Worm (Caenorhabditis elegans) whole organism, L1 larva: ENCODE measurements around the gene clec-260.

ENCODE experiments used
- C34B4.2 ChIP-seq: sonication (generic microtip); optimal IDR thresholded peaks from 2 replicates; lab custom pipeline; 2017; ENCODE audit warnings: mild to moderate bottlenecking, missing genetic modification characterization, missing compliant biosample characterization
- aly-2 ChIP-seq: fragments of 150-350 bp; optimal IDR thresholded peaks from 2 replicates; lab custom pipeline; 2014; ENCODE audit warnings: missing biosample characterization, missing genetic modification characterization
- ama-1 ChIP-seq: fragments of 150-350 bp; optimal IDR thresholded peaks from 2 replicates; lab custom pipeline; 2014
- blmp-1 ChIP-seq: fragments of 150-350 bp; optimal IDR thresholded peaks from 2 replicates; lab custom pipeline; 2014; ENCODE audit warnings: missing biosample characterization, missing genetic modification characterization
- ceh-63 ChIP-seq: fragments of 200-800 bp; sonication (Bioruptor generic); optimal IDR thresholded peaks from 2 replicates; lab custom pipeline; 2018; ENCODE audit warnings: mild to moderate bottlenecking, missing genetic modification characterization, missing compliant biosample characterization
- ceh-82 ChIP-seq, 3 experiments: fragments of 150-350 bp in 1 of 3; sonication (generic microtip) in 2 of 3; optimal IDR thresholded peaks; 2 replicates each; lab custom pipeline; 2014 to 2017; ENCODE audit warnings: missing biosample characterization in 3 of 3, missing genetic modification characterization in 3 of 3
- dsc-1 ChIP-seq: sonication (generic microtip); optimal IDR thresholded peaks from 2 replicates; lab custom pipeline; 2016; ENCODE audit warnings: mild to moderate bottlenecking, missing genetic modification characterization, missing compliant biosample characterization
- efl-1 ChIP-seq, 4 experiments: fragments of 150-350 bp; optimal IDR thresholded peaks in 3 of 4; peaks in 1 of 4; 1 replicate in 1 of 4; 2 replicates in 3 of 4; lab custom pipeline; 2014; ENCODE audit warnings: missing biosample characterization in 2 of 4, missing genetic modification characterization in 2 of 4, missing genetic modification reagents in 2 of 4
- fos-1 ChIP-seq: fragments of 150-350 bp; optimal IDR thresholded peaks from 2 replicates; lab custom pipeline; 2014; ENCODE audit warnings: missing biosample characterization, missing genetic modification characterization
- grh-1 ChIP-seq: fragments of 200-800 bp; sonication (Bioruptor generic); IDR thresholded peaks from 2 replicates; pipeline ENCODE4 v1.3.6; 2022; ENCODE audit warnings: missing genetic modification reagents, missing genetic modification characterization, missing compliant biosample characterization
- hlh-17 ChIP-seq: fragments of 200-800 bp; sonication (Bioruptor generic); optimal IDR thresholded peaks from 2 replicates; lab custom pipeline; 2018; ENCODE audit warnings: missing genetic modification characterization, mild to moderate bottlenecking, missing compliant biosample characterization, moderate library complexity, borderline replicate concordance
- irx-1 ChIP-seq: sonication (generic microtip); optimal IDR thresholded peaks from 2 replicates; lab custom pipeline; 2016; ENCODE audit warnings: missing genetic modification characterization, missing compliant biosample characterization
- jun-1 ChIP-seq: fragments of 150-350 bp; optimal IDR thresholded peaks from 2 replicates; lab custom pipeline; 2014; ENCODE audit warnings: missing biosample characterization, missing genetic modification reagents, missing genetic modification characterization
- lin-13 ChIP-seq: fragments of 150-350 bp; optimal IDR thresholded peaks from 2 replicates; lab custom pipeline; 2014; ENCODE audit warnings: missing biosample characterization, missing genetic modification reagents, missing genetic modification characterization
- lin-15B ChIP-seq: fragments of 150-350 bp; sonication (generic microtip); optimal IDR thresholded peaks from 3 replicates; lab custom pipeline; 2014; ENCODE audit warnings: missing biosample characterization, missing genetic modification characterization
- lin-35 ChIP-seq, 2 experiments: fragments of 150-350 bp; optimal IDR thresholded peaks; 2 replicates each; lab custom pipeline; 2014; ENCODE audit warnings: missing biosample characterization in 2 of 2, missing genetic modification characterization in 2 of 2, missing genetic modification reagents in 2 of 2
- lin-39 ChIP-seq: fragments of 150-350 bp; optimal IDR thresholded peaks from 2 replicates; lab custom pipeline; 2014; ENCODE audit warnings: missing biosample characterization, missing genetic modification reagents, missing genetic modification characterization
- lir-3 ChIP-seq: sonication (generic microtip); optimal IDR thresholded peaks from 2 replicates; lab custom pipeline; 2016; ENCODE audit warnings: mild to moderate bottlenecking, missing genetic modification characterization, moderate library complexity, missing compliant biosample characterization; ENCODE audit not compliant: poor library complexity
- lsy-2 ChIP-seq, 2 experiments: fragments of 150-350 bp; optimal IDR thresholded peaks; 2 replicates each; lab custom pipeline; 2014; ENCODE audit warnings: missing biosample characterization in 2 of 2, missing genetic modification characterization in 2 of 2
- nhr-12 ChIP-seq: sonication (generic microtip); optimal IDR thresholded peaks from 2 replicates; lab custom pipeline; 2017; ENCODE audit warnings: missing biosample characterization, missing genetic modification characterization
- nhr-19 ChIP-seq: fragments of 200-800 bp; sonication (Bioruptor generic); conservative IDR thresholded peaks from 2 replicates; pipeline ENCODE4 v1.3.6; 2022; ENCODE audit warnings: missing genetic modification characterization, missing compliant biosample characterization
- nhr-20 ChIP-seq: sonication (generic microtip); optimal IDR thresholded peaks from 2 replicates; lab custom pipeline; 2016; ENCODE audit warnings: mild to moderate bottlenecking, missing genetic modification characterization, missing compliant biosample characterization
- nhr-28 ChIP-seq: fragments of 150-350 bp; optimal IDR thresholded peaks from 2 replicates; lab custom pipeline; 2014; ENCODE audit warnings: missing biosample characterization, missing genetic modification characterization
- nhr-47 ChIP-seq: sonication (generic microtip); optimal IDR thresholded peaks from 2 replicates; lab custom pipeline; 2016; ENCODE audit warnings: mild to moderate bottlenecking, missing genetic modification characterization, moderate library complexity, missing compliant biosample characterization
- nhr-76 ChIP-seq: sonication (generic microtip); optimal IDR thresholded peaks from 2 replicates; lab custom pipeline; 2017; ENCODE audit warnings: missing biosample characterization, missing genetic modification characterization
- nhr-84 ChIP-seq: sonication (generic microtip); optimal IDR thresholded peaks from 2 replicates; lab custom pipeline; 2017; ENCODE audit warnings: missing biosample characterization, missing genetic modification characterization
- pax-3 ChIP-seq: fragments of 200-800 bp; sonication (Bioruptor generic); optimal IDR thresholded peaks from 2 replicates; lab custom pipeline; 2018; ENCODE audit warnings: mild to moderate bottlenecking, missing genetic modification characterization, moderate library complexity, missing compliant biosample characterization
- pqm-1 ChIP-seq: sonication (generic microtip); optimal IDR thresholded peaks from 3 replicates; lab custom pipeline; 2017; ENCODE audit warnings: missing biosample characterization, missing genetic modification characterization
- rnt-1 ChIP-seq: sonication (generic microtip); optimal IDR thresholded peaks from 2 replicates; lab custom pipeline; 2016; ENCODE audit warnings: mild to moderate bottlenecking, missing genetic modification characterization, moderate library complexity, missing compliant biosample characterization
- snu-23 ChIP-seq: sonication (generic microtip); optimal IDR thresholded peaks from 2 replicates; lab custom pipeline; 2016; ENCODE audit warnings: missing genetic modification characterization, missing compliant biosample characterization
- sox-4 ChIP-seq: sonication (generic microtip); optimal IDR thresholded peaks from 2 replicates; lab custom pipeline; 2016; ENCODE audit warnings: missing genetic modification characterization, missing compliant biosample characterization
- tbx-2 ChIP-seq: sonication (generic microtip); optimal IDR thresholded peaks from 2 replicates; lab custom pipeline; 2016; ENCODE audit warnings: missing genetic modification characterization, missing compliant biosample characterization
- tlp-1 ChIP-seq: fragments of 150-350 bp; optimal IDR thresholded peaks from 2 replicates; lab custom pipeline; 2014; ENCODE audit warnings: missing biosample characterization, missing genetic modification characterization
- unc-130 ChIP-seq: fragments of 150-350 bp; optimal IDR thresholded peaks from 2 replicates; lab custom pipeline; 2017; ENCODE audit warnings: missing biosample characterization, missing genetic modification characterization, inconsistent platforms
- unc-30 ChIP-seq: sonication (generic microtip); optimal IDR thresholded peaks from 2 replicates; lab custom pipeline; 2017; ENCODE audit warnings: missing biosample characterization, missing genetic modification characterization
- unc-86 ChIP-seq: sonication (generic microtip); optimal IDR thresholded peaks from 2 replicates; lab custom pipeline; 2016; ENCODE audit warnings: missing genetic modification characterization, missing compliant biosample characterization
- unc-98 ChIP-seq: fragments of 200-800 bp; sonication (Bioruptor generic); IDR thresholded peaks from 2 replicates; pipeline ENCODE4 v1.3.6; 2022; ENCODE audit warnings: missing genetic modification characterization, missing compliant biosample characterization
- zip-4 ChIP-seq: fragments of 200-800 bp; sonication (Bioruptor generic); optimal IDR thresholded peaks from 2 replicates; lab custom pipeline; 2018; ENCODE audit warnings: mild to moderate bottlenecking, missing genetic modification characterization, moderate library complexity, missing compliant biosample characterization

The clec-260 gene

ce11 chrV:19972984-19973383, 13.1 kb downstream of the clec-260 start, which contains the start of gene srh-173 (continued):
- TF ChIP-seq nhr-76 (tag; lab: Kevin White, UChicago) (no peak), rnt-1 (tag; lab: Kevin White, UChicago) (no peak)
- TF ChIP-seq, all 84 proteins: peak for 0

- TF ChIP-seq pax-3 (no peak), efl-1 (optimal IDR thresholded peaks at IDR 0.05; lab: Kevin White, UChicago) (no peak), efl-1 (GFP tag; optimal IDR thresholded peaks at IDR 0.05 in 1 of 2; lab: Kevin White, UChicago) (peak in 1 of 2 experiments; percentile 69)
These were observed 20.5 kb downstream of the clec-260 start, which contains the start of gene srh-171 for ce11 chrV:19965626-19966025. TSS of gene srh-171 (plus strand) at chrV:19965700.

DNA sequence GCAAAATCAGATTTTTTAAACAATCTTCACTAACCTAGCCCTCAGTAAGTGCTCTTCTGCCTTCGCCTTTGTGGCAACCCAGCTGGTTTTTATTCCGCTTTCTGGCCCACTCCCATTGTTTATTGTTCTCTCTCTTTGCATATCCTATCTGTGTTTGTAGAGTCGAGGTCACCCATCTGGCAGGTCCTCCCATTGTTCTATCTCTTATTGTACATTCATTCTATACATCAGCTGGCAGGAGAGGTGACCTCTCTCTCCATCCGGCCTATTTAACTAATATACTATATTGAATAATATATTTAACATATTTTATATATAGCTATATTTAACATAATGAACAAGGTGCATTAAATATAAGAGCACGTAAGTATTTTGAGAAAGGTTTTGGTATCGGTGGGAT, 24.1 kb downstream of the clec-260 start:
- no peak for TF ChIP-seq ceh-63 (GFP tag; lab: Kevin White, UChicago)
- TF ChIP-seq rnt-1 (tag; lab: Kevin White, UChicago): no peak
- no peak for TF ChIP-seq lin-39 (tag; lab: Kevin White, UChicago)
- no peak for TF ChIP-seq unc-98
- no peak for TF ChIP-seq pqm-1 (tag; lab: Kevin White, UChicago)
- TF ChIP-seq tlp-1: no peak
- TF ChIP-seq nhr-28 (tag; lab: Kevin White, UChicago): no peak
- no peak for TF ChIP-seq irx-1
- no peak for TF ChIP-seq efl-1 (optimal IDR thresholded peaks at IDR 0.05; lab: Kevin White, UChicago)
- TF ChIP-seq efl-1 (GFP tag; optimal IDR thresholded peaks at IDR 0.05 in 1 of 2; lab: Kevin White, UChicago): no peak
- TF ChIP-seq lin-15B (tag; lab: Kevin White, UChicago): no peak
- no peak for TF ChIP-seq fos-1 (tag; lab: Kevin White, UChicago)
- no peak for TF ChIP-seq C34B4.2
- TF ChIP-seq nhr-47 (tag; lab: Kevin White, UChicago): no peak
- TF ChIP-seq jun-1 (tag; lab: Kevin White, UChicago): no peak

ce11 chrV:19958744-19959143, 27.4 kb downstream of the clec-260 start, which contains the start of gene srh-172:
TSS of gene srh-172 (plus strand) at chrV:19959044.
- no peak for TF ChIP-seq hlh-17
- TF ChIP-seq snu-23: no peak
- TF ChIP-seq zip-4: no peak
- TF ChIP-seq ama-1 (lab: Kevin White, UChicago): no peak
- no peak for TF ChIP-seq pax-3
- no peak for TF ChIP-seq lin-35 (GFP tag; optimal IDR thresholded peaks at IDR 0.05; lab: Kevin White, UChicago)
- TF ChIP-seq rnt-1 (tag; lab: Kevin White, UChicago): no peak
- no peak for TF ChIP-seq pqm-1 (tag; lab: Kevin White, UChicago)

- TF ChIP-seq blmp-1 (tag; lab: Kevin White, UChicago) (peak; percentile 2), snu-23 (no peak), nhr-84 (tag; lab: Kevin White, UChicago) (no peak), lin-13 (GFP tag; lab: Kevin White, UChicago) (no peak), unc-130 (tag; lab: Kevin White, UChicago) (no peak), zip-4 (no peak), tlp-1 (no peak), unc-86 (tag; lab: Kevin White, UChicago) (no peak), lir-3 (no peak), grh-1 (GFP tag; lab: Robert Waterston, UW) (no peak), lin-35 (GFP tag; optimal IDR thresholded peaks at IDR 0.05; lab: Kevin White, UChicago) (no peak), lin-15B (tag; lab: Kevin White, UChicago) (no peak), lin-39 (tag; lab: Kevin White, UChicago) (no peak), unc-30 (no peak), nhr-20 (tag; lab: Kevin White, UChicago) (peak; percentile 64), nhr-12 (tag; lab: Kevin White, UChicago) (no peak), unc-98 (no peak), fos-1 (tag; lab: Kevin White, UChicago) (no peak), sox-4 (tag; lab: Kevin White, UChicago) (no peak), ceh-82 (tag; optimal IDR thresholded peaks at IDR 0.05; lab: Kevin White, UChicago) (no peak), aly-2 (tag; lab: Kevin White, UChicago) (no peak), nhr-28 (tag; lab: Kevin White, UChicago) (no peak), lsy-2 (tag; optimal IDR thresholded peaks at IDR 0.05; lab: Kevin White, UChicago) (no peak), dsc-1 (tag; lab: Kevin White, UChicago) (no peak), tbx-2 (no peak), nhr-19 (peak; percentile 34)
- TF ChIP-seq, all 84 proteins: peak for 3
These were observed 30.9 kb downstream of the clec-260 start, which contains the start of gene abhd-3.1 for ce11 chrV:19955171-19955570. TSS of gene abhd-3.1 (plus strand) at chrV:19955488.
